Fruit fly (Drosophila melanogaster) whole organism: Measurements from ENCODE around the gene ringer.

Source experiments
- pan ChIP-seq: fragments of >200 bp; optimal IDR thresholded peaks from 2 replicates; lab custom pipeline; 2017
- psq ChIP-seq: fragments of >200 bp; optimal IDR thresholded peaks from 2 replicates; lab custom pipeline; 2017
- usp ChIP-seq: fragments of >200 bp; optimal IDR thresholded peaks from 2 replicates; lab custom pipeline; 2017; ENCODE audit warnings: missing biosample characterization, missing genetic modification characterization, mixed read lengths

dm6 chr3L:16327776-16328175 is 31.5 kb downstream of the ringer start, which contains the start of gene CG13038:
- TF ChIP-seq pan (lab: Kevin White, UChicago): no peak
- TF ChIP-seq usp (GFP tag; lab: Kevin White, UChicago): no peak
- TF ChIP-seq psq (lab: Kevin White, UChicago): no peak
